Worm (Caenorhabditis elegans): ENCODE results near the gene K08H2.2.

DNA sequence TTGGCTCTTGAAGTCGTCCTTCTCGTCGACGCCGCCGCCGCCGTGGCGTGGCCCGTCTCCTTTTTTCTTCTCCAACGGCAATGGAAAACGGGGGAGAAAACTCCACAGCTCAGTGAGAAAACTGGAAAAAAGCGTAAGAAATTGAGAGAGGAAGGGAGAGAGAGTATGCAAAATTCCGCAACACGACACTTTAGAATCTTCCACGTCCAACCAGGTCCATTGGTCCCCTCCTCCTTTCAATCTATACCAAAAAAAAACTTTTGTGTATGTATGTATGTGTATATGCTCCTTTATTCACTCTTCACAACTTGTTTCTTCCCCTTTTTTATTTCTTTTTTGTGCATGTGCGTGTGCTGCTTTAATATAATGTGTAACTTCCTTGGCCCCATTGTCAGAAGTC, 25.8 kb downstream of the K08H2.2 start:
- TF ChIP-seq ama-1 (optimal IDR thresholded peaks at IDR 0.05), result no peak
- TF ChIP-seq flt-1 (GFP tag; IDR thresholded peaks at IDR 0.05), result no peak
- TF ChIP-seq B0310.2 (tag; optimal IDR thresholded peaks at IDR 0.05), result no peak
- TF ChIP-seq ceh-36 (tag; optimal IDR thresholded peaks at IDR 0.05), result no peak
- no peak for TF ChIP-seq ets-7 (tag; optimal IDR thresholded peaks at IDR 0.05)
